Fruit fly (Drosophila melanogaster) whole organism, embryonic: ENCODE measurements around the gene ENGase.

ENCODE experiments used
- Ada2b ChIP-seq: fragments of 200-800 bp; sonication (Bioruptor generic); IDR thresholded peaks from 2 replicates; pipeline ENCODE4 v1.3.6; 2022; ENCODE audit warnings: missing biosample characterization, missing genetic modification characterization
- Aef1 ChIP-seq: fragments of 200-800 bp; sonication (Bioruptor generic); IDR thresholded peaks from 3 replicates; pipeline ENCODE4 v1.3.6; 2022; ENCODE audit warnings: missing biosample characterization, missing genetic modification characterization
- Atf3 ChIP-seq: fragments of 200-800 bp; sonication (Bioruptor generic); optimal IDR thresholded peaks from 3 replicates; lab custom pipeline; 2016; ENCODE audit warnings: missing biosample characterization, missing genetic modification characterization
- BtbVII ChIP-seq: fragments of 200-800 bp; sonication (Bioruptor generic); optimal IDR thresholded peaks from 3 replicates; lab custom pipeline; 2017; ENCODE audit warnings: missing biosample characterization, mild to moderate bottlenecking, missing genetic modification characterization
- CG1024 ChIP-seq: fragments of 200-800 bp; sonication (Bioruptor generic); IDR thresholded peaks from 2 replicates; pipeline ENCODE4 v1.3.6; 2022; ENCODE audit warnings: missing biosample characterization, missing genetic modification characterization
- CG10543 ChIP-seq: fragments of 200-800 bp; sonication (Bioruptor generic); optimal IDR thresholded peaks from 3 replicates; lab custom pipeline; 2017; ENCODE audit warnings: missing biosample characterization, mild to moderate bottlenecking, missing genetic modification characterization, moderate library complexity
- CG10979 ChIP-seq: fragments of 200-800 bp; sonication (Bioruptor generic); optimal IDR thresholded peaks from 2 replicates; lab custom pipeline; 2018; ENCODE audit warnings: missing biosample characterization, mild to moderate bottlenecking, missing genetic modification characterization, moderate library complexity
- CG12219 ChIP-seq: fragments of 200-800 bp; sonication (Bioruptor generic); optimal IDR thresholded peaks from 3 replicates; lab custom pipeline; 2018; ENCODE audit warnings: missing biosample characterization, mild to moderate bottlenecking, missing genetic modification characterization
- CG13894 ChIP-seq: fragments of 200-800 bp; sonication (Bioruptor generic); optimal IDR thresholded peaks from 3 replicates; lab custom pipeline; 2018; ENCODE audit warnings: missing biosample characterization, mild to moderate bottlenecking, missing genetic modification characterization, moderate library complexity
- CG1647 ChIP-seq: fragments of 200-800 bp; sonication (Bioruptor generic); optimal IDR thresholded peaks from 3 replicates; lab custom pipeline; 2016; ENCODE audit warnings: missing biosample characterization, missing genetic modification characterization
- CG17361 ChIP-seq: fragments of 200-800 bp; sonication (Bioruptor generic); IDR thresholded peaks from 3 replicates; pipeline ENCODE4 v1.3.6; 2022; ENCODE audit warnings: missing biosample characterization, missing genetic modification characterization
- CG17612 ChIP-seq: fragments of 200-800 bp; sonication (Bioruptor generic); IDR thresholded peaks from 2 replicates; pipeline ENCODE4 v1.3.6; 2022; ENCODE audit warnings: missing biosample characterization, missing genetic modification characterization
- CG1792 ChIP-seq: fragments of 200-800 bp; sonication (Bioruptor generic); optimal IDR thresholded peaks from 2 replicates; lab custom pipeline; 2016; ENCODE audit warnings: missing biosample characterization, missing genetic modification characterization
- CG34376 ChIP-seq: fragments of 200-800 bp; sonication (Bioruptor generic); optimal IDR thresholded peaks from 2 replicates; lab custom pipeline; 2018; ENCODE audit warnings: missing biosample characterization, mild to moderate bottlenecking, missing genetic modification characterization
- CG3838 ChIP-seq: fragments of 200-800 bp; sonication (Bioruptor generic); optimal IDR thresholded peaks from 3 replicates; lab custom pipeline; 2016; ENCODE audit warnings: missing biosample characterization, missing genetic modification characterization
- CG4328 ChIP-seq: fragments of 200-800 bp; sonication (Bioruptor generic); optimal IDR thresholded peaks from 3 replicates; lab custom pipeline; 2017; ENCODE audit warnings: missing biosample characterization, missing genetic modification reagents, missing genetic modification characterization
- CG5953 ChIP-seq: fragments of 200-800 bp; sonication (Bioruptor generic); IDR thresholded peaks from 2 replicates; pipeline ENCODE4 v1.3.6; 2022; ENCODE audit warnings: missing biosample characterization, missing genetic modification characterization
- CG6689 ChIP-seq: fragments of 200-800 bp; sonication (Bioruptor generic); IDR thresholded peaks from 2 replicates; pipeline ENCODE4 v1.3.6; 2022; ENCODE audit warnings: missing biosample characterization, missing genetic modification characterization
- CHES-1-like ChIP-seq: fragments of 200-800 bp; sonication (Bioruptor generic); optimal IDR thresholded peaks from 2 replicates; lab custom pipeline; 2016; ENCODE audit warnings: missing biosample characterization, missing genetic modification characterization
- ERR ChIP-seq: fragments of 200-800 bp; sonication (Bioruptor generic); optimal IDR thresholded peaks from 2 replicates; lab custom pipeline; 2016; ENCODE audit warnings: missing biosample characterization, missing genetic modification characterization
- Fer1 ChIP-seq: fragments of 200-800 bp; sonication (Bioruptor generic); optimal IDR thresholded peaks from 2 replicates; lab custom pipeline; 2017; ENCODE audit warnings: missing biosample characterization, mild to moderate bottlenecking, missing genetic modification characterization
- Fer3 ChIP-seq: fragments of 200-800 bp; sonication (Bioruptor generic); optimal IDR thresholded peaks from 2 replicates; lab custom pipeline; 2018; ENCODE audit warnings: missing biosample characterization, mild to moderate bottlenecking, missing genetic modification characterization, moderate library complexity
- Hr78 ChIP-seq, 2 experiments: fragments of 200-800 bp in 1 of 2; fragments of >200 bp in 1 of 2; sonication (Bioruptor generic) in 1 of 2; optimal IDR thresholded peaks; 2 replicates each; lab custom pipeline; 2017 to 2019; ENCODE audit warnings: missing biosample characterization in 2 of 2, missing genetic modification characterization in 2 of 2, mild to moderate bottlenecking in 1 of 2, moderate library complexity in 1 of 2
- MBD-R2 ChIP-seq: fragments of 200-800 bp; sonication (Bioruptor generic); IDR thresholded peaks from 2 replicates; pipeline ENCODE4 v1.3.6; 2022; ENCODE audit warnings: missing biosample characterization, missing genetic modification characterization
- Nf-YA ChIP-seq: fragments of 200-800 bp; sonication (Bioruptor generic); IDR thresholded peaks from 2 replicates; pipeline ENCODE4 v1.3.6; 2022; ENCODE audit warnings: missing biosample characterization, missing genetic modification characterization
- Stat92E ChIP-seq, 3 experiments: fragments of >200 bp in 2 of 3; fragments of 200-800 bp in 1 of 3; sonication (Bioruptor generic) in 1 of 3; optimal IDR thresholded peaks; 2 replicates each; lab custom pipeline; 2017 to 2019; ENCODE audit warnings: missing biosample characterization in 3 of 3, missing genetic modification characterization in 3 of 3, mild to moderate bottlenecking in 1 of 3, moderate library complexity in 1 of 3
- Tbp ChIP-seq: fragments of >200 bp; optimal IDR thresholded peaks from 2 replicates; lab custom pipeline; 2018; ENCODE audit warnings: missing biosample characterization, missing genetic modification characterization
- cas ChIP-seq: fragments of 200-800 bp; sonication (Bioruptor generic); IDR thresholded peaks from 2 replicates; pipeline ENCODE4 v1.3.6; 2022; ENCODE audit warnings: missing biosample characterization, missing genetic modification characterization
- crol ChIP-seq: fragments of 200-800 bp; sonication (Bioruptor generic); IDR thresholded peaks from 2 replicates; pipeline ENCODE4 v1.3.6; 2022; ENCODE audit warnings: missing biosample characterization, missing genetic modification characterization
- emc ChIP-seq: fragments of 200-800 bp; sonication (Bioruptor generic); optimal IDR thresholded peaks from 2 replicates; lab custom pipeline; 2016; ENCODE audit warnings: missing biosample characterization, missing genetic modification characterization
- ems ChIP-seq: fragments of 200-800 bp; sonication (Bioruptor generic); optimal IDR thresholded peaks from 3 replicates; lab custom pipeline; 2016; ENCODE audit warnings: missing biosample characterization, missing genetic modification characterization
- esg ChIP-seq: fragments of 200-800 bp; sonication (Bioruptor generic); conservative IDR thresholded peaks from 2 replicates; pipeline ENCODE4 v1.3.6; 2022; ENCODE audit warnings: missing biosample characterization, missing genetic modification characterization
- eve ChIP-seq, 2 experiments: fragments of >200 bp; optimal IDR thresholded peaks; 2 replicates each; lab custom pipeline; 2017; ENCODE audit warnings: missing biosample characterization in 2 of 2, missing genetic modification characterization in 2 of 2
- fru ChIP-seq: fragments of >200 bp; optimal IDR thresholded peaks from 2 replicates; lab custom pipeline; 2017
- gcm ChIP-seq: fragments of 200-800 bp; sonication (Bioruptor generic); optimal IDR thresholded peaks from 2 replicates; lab custom pipeline; 2019; ENCODE audit warnings: missing biosample characterization, mild to moderate bottlenecking, missing genetic modification characterization, moderate library complexity
- gt ChIP-seq: fragments of 200-800 bp; sonication (Bioruptor generic); IDR thresholded peaks from 2 replicates; pipeline ENCODE4 v1.3.6; 2022; ENCODE audit warnings: missing biosample characterization, missing genetic modification characterization
- kah ChIP-seq: fragments of 200-800 bp; sonication (Bioruptor generic); optimal IDR thresholded peaks from 2 replicates; lab custom pipeline; 2018; ENCODE audit warnings: missing biosample characterization, mild to moderate bottlenecking, missing genetic modification characterization
- ken ChIP-seq: fragments of 200-800 bp; sonication (Bioruptor generic); IDR thresholded peaks from 3 replicates; pipeline ENCODE4 v1.3.6; 2022; ENCODE audit warnings: missing biosample characterization, missing genetic modification characterization
- lmd ChIP-seq: fragments of 200-800 bp; sonication (Bioruptor generic); IDR thresholded peaks from 2 replicates; pipeline ENCODE4 v1.3.6; 2022; ENCODE audit warnings: missing biosample characterization, missing genetic modification characterization
- p53 ChIP-seq: fragments of 200-800 bp; sonication (Bioruptor generic); optimal IDR thresholded peaks from 2 replicates; lab custom pipeline; 2016; ENCODE audit warnings: missing biosample characterization, missing genetic modification characterization
- peb ChIP-seq: fragments of 200-800 bp; sonication (Bioruptor generic); IDR thresholded peaks from 2 replicates; pipeline ENCODE4 v1.3.6; 2022; ENCODE audit warnings: missing biosample characterization, missing genetic modification characterization
- row ChIP-seq: fragments of 200-800 bp; sonication (Bioruptor generic); IDR thresholded peaks from 3 replicates; pipeline ENCODE4 v1.3.6; 2022; ENCODE audit warnings: missing biosample characterization, missing genetic modification characterization
- sr ChIP-seq: fragments of 200-800 bp; sonication (Bioruptor generic); IDR thresholded peaks from 3 replicates; pipeline ENCODE4 v1.3.6; 2022; ENCODE audit warnings: missing biosample characterization, missing genetic modification characterization
- trh ChIP-seq: fragments of 200-800 bp; sonication (Bioruptor generic); optimal IDR thresholded peaks from 2 replicates; lab custom pipeline; 2016; ENCODE audit warnings: missing biosample characterization, missing genetic modification characterization
- twi ChIP-seq: fragments of 200-800 bp; optimal IDR thresholded peaks from 2 replicates; lab custom pipeline; 2019; ENCODE audit warnings: missing biosample characterization, mild to moderate bottlenecking, missing genetic modification characterization, moderate library complexity
- vfl ChIP-seq: fragments of 200-800 bp; sonication (Bioruptor generic); optimal IDR thresholded peaks from 2 replicates; lab custom pipeline; 2016; ENCODE audit warnings: missing biosample characterization, missing genetic modification characterization
- vnd ChIP-seq: fragments of 200-800 bp; sonication (Bioruptor generic); IDR thresholded peaks from 3 replicates; pipeline ENCODE4 v1.3.6; 2022; ENCODE audit warnings: missing biosample characterization, missing genetic modification characterization; ENCODE audit not compliant: partially characterized antibody
- vvl ChIP-seq: fragments of 200-800 bp; sonication (Bioruptor generic); IDR thresholded peaks from 2 replicates; pipeline ENCODE4 v1.3.6; 2022; ENCODE audit warnings: missing biosample characterization, missing genetic modification characterization
- wor ChIP-seq: fragments of 200-800 bp; sonication (Bioruptor generic); IDR thresholded peaks from 2 replicates; pipeline ENCODE4 v1.3.6; 2022; ENCODE audit warnings: missing biosample characterization, missing genetic modification characterization
- yki ChIP-seq: fragments of >200 bp; optimal IDR thresholded peaks from 3 replicates; lab custom pipeline; 2018
- zen ChIP-seq: fragments of 200-800 bp; sonication (Bioruptor generic); optimal IDR thresholded peaks from 3 replicates; lab custom pipeline; 2018; ENCODE audit warnings: missing biosample characterization, mild to moderate bottlenecking, missing genetic modification characterization, moderate library complexity
- zfh2 ChIP-seq: fragments of 200-800 bp; sonication (Bioruptor generic); optimal IDR thresholded peaks from 2 replicates; lab custom pipeline; 2016; ENCODE audit warnings: missing biosample characterization, missing genetic modification characterization

Gene ENGase

DNA sequence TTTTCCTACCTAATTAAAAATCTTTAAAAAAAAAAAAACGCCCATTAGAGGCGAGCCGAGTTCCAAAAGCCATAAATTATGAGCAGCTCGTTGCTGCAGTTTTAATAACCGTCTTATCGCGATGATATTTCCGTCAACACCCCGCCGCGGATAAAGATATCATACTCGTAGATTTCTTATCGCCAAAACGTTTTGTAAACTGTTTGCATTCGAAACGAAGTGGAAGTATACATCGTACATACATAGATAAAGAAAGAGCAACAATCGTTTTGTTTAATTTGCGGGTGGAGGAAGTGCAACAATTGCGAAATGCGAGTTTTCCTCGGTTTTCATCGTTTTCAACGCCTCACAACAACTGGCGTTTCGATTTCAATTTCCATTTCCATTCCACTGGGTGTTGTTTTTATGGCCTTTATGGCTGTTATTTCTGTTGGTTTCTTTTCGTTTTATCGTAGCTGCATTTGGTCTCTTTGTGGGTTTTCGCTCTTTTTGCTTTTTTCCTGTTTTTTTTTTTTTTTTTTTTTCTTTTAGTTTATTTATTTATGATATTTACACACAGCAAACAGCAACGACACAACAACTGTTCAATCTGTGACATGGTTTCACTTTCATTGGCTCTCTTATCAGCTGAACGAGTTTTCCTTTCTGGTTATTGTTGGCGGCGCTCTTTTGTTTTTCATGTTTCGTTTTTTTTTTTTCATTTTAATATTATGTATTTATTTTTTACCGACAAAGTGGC is 49.7 kb downstream of the ENGase start (continued):
- no peak for TF ChIP-seq twi
- TF ChIP-seq p53 (GFP tag; lab: Kevin White, UChicago), result no peak
- no peak for TF ChIP-seq MBD-R2 (GFP tag; lab: Robert Waterston, UW)
- no peak for TF ChIP-seq CG12219 (GFP tag; lab: Kevin White, UChicago)
- TF ChIP-seq Nf-YA (GFP tag; lab: Robert Waterston, UW), result no peak
- no peak for TF ChIP-seq sr
- no peak for TF ChIP-seq gt (GFP tag; lab: Robert Waterston, UW)
- TF ChIP-seq CG13894 (tag; lab: Kevin White, UChicago), result no peak
- TF ChIP-seq Aef1 (GFP tag; lab: Robert Waterston, UW), result no peak
- no peak for TF ChIP-seq fru (lab: Kevin White, UChicago)
- TF ChIP-seq vfl (GFP tag; lab: Kevin White, UChicago), result no peak
- TF ChIP-seq CG5953 (GFP tag; lab: Robert Waterston, UW), result no peak
- no peak for TF ChIP-seq ERR (GFP tag; lab: Kevin White, UChicago)
- TF ChIP-seq ems (GFP tag; lab: Kevin White, UChicago), result no peak
- TF ChIP-seq zen, result no peak
- no peak for TF ChIP-seq yki (lab: Kevin White, UChicago)
- TF ChIP-seq gcm (GFP tag; lab: Kevin White, UChicago), result no peak
- TF ChIP-seq cas (GFP tag; lab: Robert Waterston, UW), result no peak
- no peak for TF ChIP-seq CG6689 (GFP tag; lab: Robert Waterston, UW)
- no peak for TF ChIP-seq row
- no peak for TF ChIP-seq CG34376
- TF ChIP-seq Hr78 (GFP tag; optimal IDR thresholded peaks at IDR 0.05; lab: Kevin White, UChicago), result no peak
- TF ChIP-seq CHES-1-like, result no peak
- TF ChIP-seq Fer3, result no peak
- no peak for TF ChIP-seq Ada2b (GFP tag; lab: Robert Waterston, UW)
- no peak for TF ChIP-seq CG10543 (GFP tag; lab: Kevin White, UChicago)
- peak in 1 of 2 experiments; percentile 44 for TF ChIP-seq eve (GFP tag; optimal IDR thresholded peaks at IDR 0.05; lab: Kevin White, UChicago)
- TF ChIP-seq crol (GFP tag; lab: Robert Waterston, UW), result no peak
- no peak for TF ChIP-seq CG10979 (tag; lab: Kevin White, UChicago)
- TF ChIP-seq trh (GFP tag; lab: Kevin White, UChicago), result no peak
- no peak for TF ChIP-seq CG1647
- TF ChIP-seq lmd, result no peak
- no peak for TF ChIP-seq Tbp (GFP tag; lab: Kevin White, UChicago)
- no peak for TF ChIP-seq zfh2 (GFP tag; lab: Kevin White, UChicago)
- no peak for TF ChIP-seq emc (GFP tag; lab: Kevin White, UChicago)
- no peak for TF ChIP-seq BtbVII
- TF ChIP-seq peb (GFP tag; lab: Robert Waterston, UW), result no peak
- no peak for TF ChIP-seq CG1792 (GFP tag; lab: Kevin White, UChicago)
- TF ChIP-seq CG17361 (GFP tag; lab: Robert Waterston, UW), result no peak
- 0 out of 2 replicates have a peak, but pooled peaks have one; percentile 13 for TF ChIP-seq CG1024 (GFP tag; lab: Robert Waterston, UW)
- no peak for TF ChIP-seq CG17612 (GFP tag; lab: Robert Waterston, UW)
- TF ChIP-seq vnd, result no peak
- no peak for TF ChIP-seq esg
- no peak for TF ChIP-seq kah
- TF ChIP-seq CG4328, result no peak
- no peak for TF ChIP-seq wor
- TF ChIP-seq CG3838 (GFP tag; lab: Kevin White, UChicago), result no peak
- TF ChIP-seq vvl, result peak; percentile 36; the same call in 1 of the 2 replicates
- no peak for TF ChIP-seq Atf3 (GFP tag; lab: Kevin White, UChicago)
- no peak for TF ChIP-seq Fer1
- no peak for TF ChIP-seq ken (GFP tag; lab: Robert Waterston, UW)
- TF ChIP-seq Stat92E (GFP tag; optimal IDR thresholded peaks at IDR 0.05; lab: Kevin White, UChicago), result no peak
